Worm (Caenorhabditis elegans): ENCODE results near the gene age-1.

DNA sequence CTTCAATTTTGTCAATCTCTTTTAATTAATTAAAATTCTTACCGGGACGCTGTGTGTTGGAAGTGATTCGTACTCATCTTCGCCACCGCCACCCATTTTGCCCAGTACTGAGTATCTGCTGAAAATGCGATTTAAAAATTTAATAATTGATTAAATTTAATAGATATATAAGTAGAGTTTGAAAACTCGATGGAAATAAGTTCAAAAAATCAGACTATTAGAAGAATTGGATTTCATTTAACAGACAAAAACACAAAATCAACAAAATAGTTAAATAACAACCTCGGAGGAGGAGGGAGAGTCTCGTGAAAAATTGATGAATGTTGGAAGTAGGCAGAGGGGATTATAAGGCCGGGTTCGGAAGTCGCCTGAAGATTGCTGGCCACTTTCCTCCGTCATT lies 54.9 kb downstream of the age-1 start, which contains the start of gene mfn-1:
- no peak for TF ChIP-seq nhr-237 (tag; optimal IDR thresholded peaks at IDR 0.05)
- TF ChIP-seq lsy-2 (tag; optimal IDR thresholded peaks at IDR 0.05), result no peak
- no peak for TF ChIP-seq elt-3 (tag; optimal IDR thresholded peaks at IDR 0.05)

Data from whole organism, mixed stage, embryonic.